Worm (Caenorhabditis elegans) whole organism, midembryonic: ENCODE results near the gene arle-14.

Source experiments
- tab-1 ChIP-seq: fragments of 200-800 bp; sonication (Bioruptor generic); IDR thresholded peaks from 2 replicates; pipeline ENCODE4 v1.3.6; 2022; ENCODE audit warnings: missing genetic modification characterization, missing compliant biosample characterization
- ztf-23 ChIP-seq: fragments of 200-800 bp; sonication (Bioruptor generic); IDR thresholded peaks from 2 replicates; pipeline ENCODE4 v1.3.6; 2022; ENCODE audit warnings: missing genetic modification reagents, missing genetic modification characterization, missing compliant biosample characterization

- no peak for TF ChIP-seq tab-1 (GFP tag; lab: Robert Waterston, UW)
- no peak for TF ChIP-seq ztf-23 (GFP tag; lab: Robert Waterston, UW)
Observed at ce11 chrIII:5711881-5712643, 19.4 kb downstream of the arle-14 start.
